Worm (Caenorhabditis elegans): ENCODE data around the gene ekl-6.

DNA sequence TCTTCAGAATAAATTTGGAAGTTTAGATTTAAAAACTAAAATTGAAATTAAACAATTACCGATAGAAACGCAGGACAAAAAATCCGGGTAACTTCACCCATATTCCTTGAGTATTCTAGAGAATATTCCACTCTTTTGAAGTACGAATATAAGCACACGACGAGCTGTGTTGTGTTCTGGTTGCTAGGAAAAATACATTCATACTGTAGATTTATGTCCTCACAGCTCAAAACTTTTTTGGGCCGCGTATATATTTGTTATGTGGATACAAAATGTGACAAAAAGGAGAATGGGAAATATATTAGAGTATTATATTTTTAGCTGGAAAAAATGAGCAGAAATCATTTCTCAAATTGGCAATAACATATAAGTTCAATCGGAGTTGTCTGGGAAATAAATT is 31.0 kb upstream of the ekl-6 start, which contains the start of gene M04D8.5:
- TF ChIP-seq T22C8.4 (GFP tag; IDR thresholded peaks at IDR 0.05) (no peak), klf-2 (GFP tag; conservative IDR thresholded peaks at IDR 0.05) (no peak), cog-1 (tag; optimal IDR thresholded peaks at IDR 0.05) (no peak)
